Worm (Caenorhabditis elegans): ENCODE measurements around the gene R11A8.1.
"Not testable (repeated sequence)": the region's sequence is repeated elsewhere in the genome, so short reads cannot be mapped to it uniquely, and the experiment has no call there.

Gene R11A8.1

ce11 chrIV:10330962-10331361 lies 26.0 kb downstream of the R11A8.1 start (continued):
- peak; percentile 0 for TF ChIP-seq swsn-7 (tag; optimal IDR thresholded peaks at IDR 0.05)
- peak; percentile 11 for TF ChIP-seq nhr-90 (tag; optimal IDR thresholded peaks at IDR 0.05; ENCODE audit: poor library complexity)
- TF ChIP-seq lin-14 (GFP tag; optimal IDR thresholded peaks at IDR 0.05), result peak; percentile 66
- TF ChIP-seq pax-3 (tag; optimal IDR thresholded peaks at IDR 0.05), result peak; percentile 11
- no peak for TF ChIP-seq F16B12.6 (tag; optimal IDR thresholded peaks at IDR 0.05)
- no peak for TF ChIP-seq xbp-1 (tag; optimal IDR thresholded peaks at IDR 0.05)
- no peak for TF ChIP-seq tlp-1 (tag; optimal IDR thresholded peaks at IDR 0.05)
- TF ChIP-seq fkh-8 (tag; optimal IDR thresholded peaks at IDR 0.05), result peak; percentile 53
- TF ChIP-seq nhr-20 (tag; optimal IDR thresholded peaks at IDR 0.05), result peak; percentile 33
- no peak for TF ChIP-seq ets-5 (GFP tag; IDR thresholded peaks at IDR 0.05)
- no peak for TF ChIP-seq nhr-237 (tag; optimal IDR thresholded peaks at IDR 0.05)
- peak; percentile 12 for TF ChIP-seq dsc-1 (tag; optimal IDR thresholded peaks at IDR 0.05)
- no peak for TF ChIP-seq hlh-4 (tag; optimal IDR thresholded peaks at IDR 0.05)
- no peak for TF ChIP-seq zag-1 (tag; optimal IDR thresholded peaks at IDR 0.05)
- TF ChIP-seq lin-35 (GFP tag; optimal IDR thresholded peaks at IDR 0.05), result peak in 1 of 2 experiments; percentile 52
- TF ChIP-seq sup-37 (GFP tag; optimal IDR thresholded peaks at IDR 0.05), result no peak
- no peak for TF ChIP-seq pqm-1 (tag; optimal IDR thresholded peaks at IDR 0.05)
- no peak for TF ChIP-seq nhr-12 (tag; optimal IDR thresholded peaks at IDR 0.05)
- peak; percentile 13 for TF ChIP-seq snu-23 (GFP tag; optimal IDR thresholded peaks at IDR 0.05)
- no peak for TF ChIP-seq vab-15 (tag; optimal IDR thresholded peaks at IDR 0.05)
- no peak for TF ChIP-seq fkh-4 (tag; optimal IDR thresholded peaks at IDR 0.05; ENCODE audit: borderline replicate concordance)
- TF ChIP-seq sptf-1 (tag; optimal IDR thresholded peaks at IDR 0.05), result no peak
- no peak for TF ChIP-seq tbx-2 (tag; optimal IDR thresholded peaks at IDR 0.05)
- TF ChIP-seq ceh-82 (tag; optimal IDR thresholded peaks at IDR 0.05), result peak in 1 of 3 experiments; percentile 25
- TF ChIP-seq efl-1 (optimal IDR thresholded peaks at IDR 0.05), result no peak
- TF ChIP-seq efl-1 (GFP tag; optimal IDR thresholded peaks at IDR 0.05 in 1 of 2), result peak in 1 of 2 experiments; percentile 37
- TF ChIP-seq nhr-77 (tag; optimal IDR thresholded peaks at IDR 0.05), result peak; percentile 13
- no peak for TF ChIP-seq ceh-63 (GFP tag; optimal IDR thresholded peaks at IDR 0.05)
- TF ChIP-seq nhr-28 (tag; optimal IDR thresholded peaks at IDR 0.05), result no peak
- TF ChIP-seq rnt-1 (tag; optimal IDR thresholded peaks at IDR 0.05), result no peak
- no peak for TF ChIP-seq efl-3 (GFP tag; optimal IDR thresholded peaks at IDR 0.05)

- TF ChIP-seq isw-1 (GFP tag; IDR thresholded peaks at IDR 0.05); sox-4 (tag; optimal IDR thresholded peaks at IDR 0.05); efl-1 (optimal IDR thresholded peaks at IDR 0.05); efl-1 (GFP tag; optimal IDR thresholded peaks at IDR 0.05 in 1 of 2): not testable (repeated sequence)
Measured at ce11 chrIV:10322650-10323049, 34.3 kb downstream of the R11A8.1 start, which contains the start of gene R09E10.1. TSS of gene R09E10.1 (minus strand) at chrIV:10322750.

DNA sequence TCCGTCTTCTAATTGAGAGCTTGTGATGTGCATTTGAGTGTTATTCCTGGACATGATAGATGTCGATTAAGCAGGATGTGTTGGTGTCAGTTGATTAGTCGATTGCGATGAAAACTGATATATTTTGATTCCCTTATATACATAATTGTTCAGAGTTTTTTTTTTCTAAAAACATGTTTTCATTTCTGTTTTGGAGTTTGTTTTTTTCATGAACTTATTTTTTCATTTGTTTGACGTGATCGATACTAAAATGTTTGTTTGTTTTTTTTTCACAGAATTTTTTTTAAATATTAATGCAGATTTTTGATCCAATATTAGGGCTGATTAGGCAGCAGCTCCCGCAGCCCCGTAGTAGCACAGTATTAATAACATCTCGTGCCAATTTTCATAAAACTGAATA lies 38.8 kb downstream of the R11A8.1 start, which contains the start of gene R09E10.2:
Gene R09E10.2, minus strand, starts transcription at position 101 of the 400 bp plus-strand sequence.
- no peak for TF ChIP-seq zip-4 (GFP tag; optimal IDR thresholded peaks at IDR 0.05)
- no peak for TF ChIP-seq snpc-4 (tag; optimal IDR thresholded peaks at IDR 0.05)
- TF ChIP-seq mef-2 (tag; optimal IDR thresholded peaks at IDR 0.05), result no peak
- TF ChIP-seq hpl-2 (GFP tag; optimal IDR thresholded peaks at IDR 0.05), result no peak
- TF ChIP-seq sox-4 (tag; optimal IDR thresholded peaks at IDR 0.05), result no peak
- no peak for TF ChIP-seq nhr-76 (tag; optimal IDR thresholded peaks at IDR 0.05)
- no peak for TF ChIP-seq zag-1 (tag; optimal IDR thresholded peaks at IDR 0.05)
- no peak for TF ChIP-seq fkh-8 (tag; optimal IDR thresholded peaks at IDR 0.05)
- no peak for TF ChIP-seq mab-9 (GFP tag; IDR thresholded peaks at IDR 0.05)
- TF ChIP-seq rnt-1 (tag; optimal IDR thresholded peaks at IDR 0.05), result no peak
- TF ChIP-seq sup-37 (GFP tag; optimal IDR thresholded peaks at IDR 0.05), result no peak
- no peak for TF ChIP-seq lin-35 (GFP tag; optimal IDR thresholded peaks at IDR 0.05)
- TF ChIP-seq blmp-1 (tag; optimal IDR thresholded peaks at IDR 0.05), result no peak
- TF ChIP-seq snu-23 (GFP tag; optimal IDR thresholded peaks at IDR 0.05), result no peak
- TF ChIP-seq grh-1 (GFP tag; IDR thresholded peaks at IDR 0.05), result no peak
- TF ChIP-seq efl-1 (optimal IDR thresholded peaks at IDR 0.05), result no peak
- no peak for TF ChIP-seq efl-1 (GFP tag; optimal IDR thresholded peaks at IDR 0.05 in 1 of 2)
- TF ChIP-seq ceh-88 (GFP tag; IDR thresholded peaks at IDR 0.05), result no peak
- no peak for TF ChIP-seq nhr-77 (tag; optimal IDR thresholded peaks at IDR 0.05)
- TF ChIP-seq ceh-90 (tag; optimal IDR thresholded peaks at IDR 0.05), result no peak

All from whole organism, L1 larva.